Fruit fly (Drosophila melanogaster) whole organism, embryonic: ENCODE results near the gene mthl2.
A peak's percentile ranks its signal among the peaks of the same experiment; 100 is the strongest.

Source experiments
- ATbp ChIP-seq: fragments of 200-800 bp; sonication (Bioruptor generic); optimal IDR thresholded peaks from 2 replicates; lab custom pipeline; 2017; ENCODE audit warnings: missing biosample characterization, mild to moderate bottlenecking, missing genetic modification characterization, missing genetic modification reagents
- Atf3 ChIP-seq: fragments of 200-800 bp; sonication (Bioruptor generic); optimal IDR thresholded peaks from 3 replicates; lab custom pipeline; 2016; ENCODE audit warnings: missing biosample characterization, missing genetic modification characterization
- B-H1 ChIP-seq: fragments of 200-800 bp; sonication (Bioruptor generic); IDR thresholded peaks from 3 replicates; pipeline ENCODE4 v1.3.6; 2022; ENCODE audit warnings: missing biosample characterization, missing genetic modification characterization
- CG10209 ChIP-seq: fragments of 200-800 bp; sonication (Bioruptor generic); optimal IDR thresholded peaks from 3 replicates; lab custom pipeline; 2017; ENCODE audit warnings: missing biosample characterization, mild to moderate bottlenecking, missing genetic modification characterization, missing genetic modification reagents
- CG10431 ChIP-seq: fragments of 200-800 bp; sonication (Bioruptor generic); optimal IDR thresholded peaks from 3 replicates; lab custom pipeline; 2018; ENCODE audit warnings: missing biosample characterization, mild to moderate bottlenecking, missing genetic modification characterization
- CG11695 ChIP-seq: fragments of 200-800 bp; sonication (Bioruptor generic); IDR thresholded peaks from 3 replicates; pipeline ENCODE4 v1.3.6; 2022; ENCODE audit warnings: missing biosample characterization, missing genetic modification characterization
- CG14050 ChIP-seq: fragments of 200-800 bp; sonication (Bioruptor generic); IDR thresholded peaks from 3 replicates; pipeline ENCODE4 v1.3.6; 2022; ENCODE audit warnings: missing biosample characterization, missing genetic modification characterization
- CG15269 ChIP-seq: fragments of 200-800 bp; sonication (Bioruptor generic); optimal IDR thresholded peaks from 2 replicates; lab custom pipeline; 2018; ENCODE audit warnings: missing biosample characterization, mild to moderate bottlenecking, missing genetic modification characterization, moderate library complexity
- CG17186 ChIP-seq: fragments of 200-800 bp; sonication (Bioruptor generic); optimal IDR thresholded peaks from 3 replicates; lab custom pipeline; 2017; ENCODE audit warnings: missing biosample characterization, missing genetic modification reagents, missing genetic modification characterization
- CG17328 ChIP-seq: fragments of 200-800 bp; sonication (Bioruptor generic); IDR thresholded peaks from 2 replicates; pipeline ENCODE4 v1.3.6; 2022; ENCODE audit warnings: missing biosample characterization, missing genetic modification characterization
- CG17359 ChIP-seq: fragments of 200-800 bp; sonication (Bioruptor generic); optimal IDR thresholded peaks from 3 replicates; lab custom pipeline; 2018; ENCODE audit warnings: missing biosample characterization, mild to moderate bottlenecking, missing genetic modification characterization, moderate library complexity
- CG2889 ChIP-seq: fragments of 200-800 bp; sonication (Bioruptor generic); IDR thresholded peaks from 3 replicates; pipeline ENCODE4 v1.3.6; 2022; ENCODE audit warnings: missing biosample characterization, missing genetic modification characterization
- CG3065 ChIP-seq: fragments of 200-800 bp; sonication (Bioruptor generic); optimal IDR thresholded peaks from 2 replicates; lab custom pipeline; 2016; ENCODE audit warnings: missing biosample characterization, missing genetic modification characterization
- CG8944 ChIP-seq: fragments of 200-800 bp; sonication (Bioruptor generic); optimal IDR thresholded peaks from 3 replicates; lab custom pipeline; 2016; ENCODE audit warnings: missing biosample characterization, missing genetic modification characterization
- CG9609 ChIP-seq: fragments of 200-800 bp; sonication (Bioruptor generic); optimal IDR thresholded peaks from 3 replicates; lab custom pipeline; 2016; ENCODE audit warnings: missing biosample characterization, missing genetic modification characterization
- Camta ChIP-seq: fragments of 200-800 bp; sonication (Bioruptor generic); optimal IDR thresholded peaks from 2 replicates; lab custom pipeline; 2016; ENCODE audit warnings: missing biosample characterization, missing genetic modification characterization
- E2f1 ChIP-seq: fragments of 200-800 bp; sonication (Bioruptor generic); IDR thresholded peaks from 2 replicates; pipeline ENCODE4 v1.3.6; 2022; ENCODE audit warnings: missing biosample characterization, missing genetic modification characterization
- Gsc ChIP-seq: fragments of 200-800 bp; sonication (Bioruptor generic); IDR thresholded peaks from 2 replicates; pipeline ENCODE4 v1.3.6; 2022; ENCODE audit warnings: missing biosample characterization, missing genetic modification characterization
- H15 ChIP-seq: fragments of 200-800 bp; sonication (Bioruptor generic); IDR thresholded peaks from 3 replicates; pipeline ENCODE4 v1.3.6; 2022; ENCODE audit warnings: missing biosample characterization, missing genetic modification characterization
- Hr39 ChIP-seq: fragments of >200 bp; optimal IDR thresholded peaks from 2 replicates; lab custom pipeline; 2017
- Hr51 ChIP-seq, 2 experiments: fragments of 200-800 bp; sonication (Bioruptor generic); optimal IDR thresholded peaks; 2 replicates in 1 of 2; 3 replicates in 1 of 2; lab custom pipeline; 2016 to 2018; ENCODE audit warnings: missing biosample characterization in 2 of 2, missing genetic modification characterization in 2 of 2, mild to moderate bottlenecking in 1 of 2, moderate library complexity in 1 of 2
- Hsf ChIP-seq: fragments of 200-800 bp; sonication (Bioruptor generic); optimal IDR thresholded peaks from 3 replicates; lab custom pipeline; 2016; ENCODE audit warnings: missing biosample characterization, missing genetic modification characterization
- MTF-1 ChIP-seq: fragments of 200-800 bp; sonication (Bioruptor generic); optimal IDR thresholded peaks from 2 replicates; lab custom pipeline; 2018; ENCODE audit warnings: missing biosample characterization, mild to moderate bottlenecking, missing genetic modification characterization, borderline replicate concordance
- NK7.1 ChIP-seq: fragments of 200-800 bp; sonication (Bioruptor generic); optimal IDR thresholded peaks from 3 replicates; lab custom pipeline; 2016; ENCODE audit warnings: missing biosample characterization, missing genetic modification characterization
- Oli ChIP-seq: fragments of 200-800 bp; sonication (Bioruptor generic); optimal IDR thresholded peaks from 2 replicates; lab custom pipeline; 2018; ENCODE audit warnings: missing biosample characterization, mild to moderate bottlenecking, missing genetic modification characterization, moderate library complexity
- PHDP ChIP-seq: fragments of 200-800 bp; sonication (Bioruptor generic); optimal IDR thresholded peaks from 3 replicates; lab custom pipeline; 2018; ENCODE audit warnings: missing biosample characterization, mild to moderate bottlenecking, missing genetic modification characterization, moderate library complexity
- Spps ChIP-seq: fragments of 200-800 bp; sonication (Bioruptor generic); optimal IDR thresholded peaks from 2 replicates; lab custom pipeline; 2018; ENCODE audit warnings: missing biosample characterization, mild to moderate bottlenecking, missing genetic modification characterization
- bab2 ChIP-seq: fragments of 200-800 bp; sonication (Bioruptor generic); optimal IDR thresholded peaks from 2 replicates; lab custom pipeline; 2016; ENCODE audit warnings: missing biosample characterization, missing genetic modification characterization
- bsh ChIP-seq, 2 experiments: fragments of 200-800 bp; sonication (Bioruptor generic); optimal IDR thresholded peaks; 2 replicates each; lab custom pipeline; 2017 to 2018; ENCODE audit warnings: mild to moderate bottlenecking in 2 of 2, missing biosample characterization in 2 of 2, missing genetic modification characterization in 2 of 2, moderate library complexity in 1 of 2
- chn ChIP-seq: fragments of 200-800 bp; sonication (Bioruptor generic); optimal IDR thresholded peaks from 2 replicates; lab custom pipeline; 2016; ENCODE audit warnings: missing biosample characterization, missing genetic modification characterization
- ci ChIP-seq: fragments of 200-800 bp; sonication (Bioruptor generic); IDR thresholded peaks from 3 replicates; pipeline ENCODE4 v1.3.6; 2022; ENCODE audit warnings: missing biosample characterization, missing genetic modification characterization
- emc ChIP-seq: fragments of 200-800 bp; sonication (Bioruptor generic); optimal IDR thresholded peaks from 2 replicates; lab custom pipeline; 2016; ENCODE audit warnings: missing biosample characterization, missing genetic modification characterization
- eyg ChIP-seq: fragments of 200-800 bp; sonication (Bioruptor generic); optimal IDR thresholded peaks from 3 replicates; lab custom pipeline; 2016; ENCODE audit warnings: missing biosample characterization, missing genetic modification characterization
- gcm ChIP-seq: fragments of 200-800 bp; sonication (Bioruptor generic); optimal IDR thresholded peaks from 2 replicates; lab custom pipeline; 2019; ENCODE audit warnings: missing biosample characterization, mild to moderate bottlenecking, missing genetic modification characterization, moderate library complexity
- grn ChIP-seq: fragments of 200-800 bp; sonication (Bioruptor generic); optimal IDR thresholded peaks from 3 replicates; lab custom pipeline; 2017; ENCODE audit warnings: missing biosample characterization, missing genetic modification characterization
- gsb-n ChIP-seq: fragments of 200-800 bp; sonication (Bioruptor generic); optimal IDR thresholded peaks from 3 replicates; lab custom pipeline; 2018; ENCODE audit warnings: missing biosample characterization, mild to moderate bottlenecking, missing genetic modification characterization
- hth ChIP-seq: fragments of >200 bp; optimal IDR thresholded peaks from 2 replicates; lab custom pipeline; 2017; ENCODE audit warnings: inconsistent platforms
- kah ChIP-seq: fragments of 200-800 bp; sonication (Bioruptor generic); optimal IDR thresholded peaks from 2 replicates; lab custom pipeline; 2018; ENCODE audit warnings: missing biosample characterization, mild to moderate bottlenecking, missing genetic modification characterization
- kni ChIP-seq: fragments of 200-800 bp; sonication (Bioruptor generic); optimal IDR thresholded peaks from 3 replicates; lab custom pipeline; 2017; ENCODE audit warnings: mild to moderate bottlenecking, missing biosample characterization, missing genetic modification reagents, missing genetic modification characterization
- nau ChIP-seq: fragments of 200-800 bp; sonication (Bioruptor generic); optimal IDR thresholded peaks from 3 replicates; lab custom pipeline; 2017; ENCODE audit warnings: missing biosample characterization, mild to moderate bottlenecking, missing genetic modification characterization, missing genetic modification reagents
- oc ChIP-seq: fragments of 200-800 bp; sonication (Bioruptor generic); optimal IDR thresholded peaks from 2 replicates; lab custom pipeline; 2018; ENCODE audit warnings: missing biosample characterization, mild to moderate bottlenecking, missing genetic modification characterization, moderate library complexity
- pan ChIP-seq, 4 experiments: fragments of >200 bp in 3 of 4; fragments of 200-800 bp in 1 of 4; sonication (Bioruptor generic) in 1 of 4; optimal IDR thresholded peaks in 3 of 4; IDR thresholded peaks in 1 of 4; 2 replicates each; pipeline versions ENCODE4 v1.3.6 to Lab custom; 2017 to 2022; ENCODE audit warnings: missing biosample characterization in 2 of 4, missing genetic modification characterization in 2 of 4, mixed read lengths in 1 of 4
- psq ChIP-seq: fragments of 200-800 bp; sonication (Bioruptor generic); optimal IDR thresholded peaks from 2 replicates; lab custom pipeline; 2017; ENCODE audit warnings: missing biosample characterization, missing genetic modification characterization
- pzg ChIP-seq: fragments of 200-800 bp; sonication (Bioruptor generic); optimal IDR thresholded peaks from 3 replicates; lab custom pipeline; 2018; ENCODE audit warnings: missing biosample characterization, mild to moderate bottlenecking, missing genetic modification characterization, moderate library complexity
- ranshi ChIP-seq: fragments of 200-800 bp; sonication (Bioruptor generic); IDR thresholded peaks from 2 replicates; pipeline ENCODE4 v1.3.6; 2022; ENCODE audit warnings: missing biosample characterization, missing genetic modification characterization
- shn ChIP-seq: fragments of 200-800 bp; sonication (Bioruptor generic); optimal IDR thresholded peaks from 3 replicates; lab custom pipeline; 2016; ENCODE audit warnings: missing biosample characterization, missing genetic modification characterization
- tgo ChIP-seq: fragments of 200-800 bp; sonication (Bioruptor generic); IDR thresholded peaks from 3 replicates; pipeline ENCODE4 v1.3.6; 2022; ENCODE audit warnings: missing biosample characterization, missing genetic modification characterization
- wek ChIP-seq: fragments of 200-800 bp; sonication (Bioruptor generic); optimal IDR thresholded peaks from 3 replicates; lab custom pipeline; 2018; ENCODE audit warnings: missing biosample characterization, mild to moderate bottlenecking, missing genetic modification characterization, moderate library complexity

mthl2 gene

dm6 chr3L:5577250-5578138 is 27.1 kb upstream of the mthl2 start, which contains the start of gene Msr-110 (continued):
- TF ChIP-seq MTF-1 (GFP tag; lab: Kevin White, UChicago) = peak; percentile 56
- TF ChIP-seq CG15269 (tag; lab: Kevin White, UChicago) = peak; percentile 95
- TF ChIP-seq gsb-n (tag; lab: Kevin White, UChicago) = peak; percentile 77
- TF ChIP-seq CG17359 = peak; percentile 94
- TF ChIP-seq bab2 (GFP tag; lab: Kevin White, UChicago) = peak; percentile 84
- peak; percentile 84 for TF ChIP-seq nau
- peak; percentile 92 for TF ChIP-seq tgo (GFP tag; lab: Robert Waterston, UW)
- TF ChIP-seq ATbp (GFP tag; lab: Kevin White, UChicago) = peak; percentile 87
- TF ChIP-seq kni (GFP tag; lab: Kevin White, UChicago) = peak; percentile 60
- TF ChIP-seq CG2889 (GFP tag; lab: Robert Waterston, UW) = peak; percentile 64
- TF ChIP-seq gcm (GFP tag; lab: Kevin White, UChicago) = peak; percentile 76
- peak; percentile 86 for TF ChIP-seq CG10209 (GFP tag; lab: Kevin White, UChicago)
- peak; percentile 94 for TF ChIP-seq oc
- peak; percentile 80 to 93 for TF ChIP-seq Hr51 (GFP tag; optimal IDR thresholded peaks at IDR 0.05; lab: Kevin White, UChicago)
- TF ChIP-seq NK7.1 (GFP tag; lab: Kevin White, UChicago) = peak; percentile 53
- peak; percentile 80 for TF ChIP-seq Hsf (GFP tag; lab: Kevin White, UChicago)
- peak; percentile 64 for TF ChIP-seq Gsc (GFP tag; lab: Robert Waterston, UW)
- TF ChIP-seq E2f1 (GFP tag; lab: Robert Waterston, UW) = peak; percentile 75
- peak; percentile 13 for TF ChIP-seq CG17186 (GFP tag; lab: Kevin White, UChicago)
- TF ChIP-seq bsh (GFP tag; optimal IDR thresholded peaks at IDR 0.05; lab: Kevin White, UChicago) = peak; percentile 87 to 96
- TF ChIP-seq pan (optimal IDR thresholded peaks at IDR 0.05; lab: Kevin White, UChicago) = no peak
- peak in 1 of 2 experiments; percentile 90 for TF ChIP-seq pan (GFP tag; optimal IDR thresholded peaks at IDR 0.05 in 1 of 2, IDR thresholded peaks at IDR 0.05 in 1 of 2)
- TF ChIP-seq shn (GFP tag; lab: Kevin White, UChicago) = peak; percentile 79
- peak; percentile 47 for TF ChIP-seq Spps (tag; lab: Kevin White, UChicago)
- TF ChIP-seq H15 (GFP tag; lab: Robert Waterston, UW) = peak; percentile 84
- peak; percentile 48 for TF ChIP-seq Camta (GFP tag; lab: Kevin White, UChicago)
- peak; percentile 69 for TF ChIP-seq eyg
- peak; percentile 61 for TF ChIP-seq wek
- TF ChIP-seq grn (GFP tag; lab: Kevin White, UChicago) = peak; percentile 13
- TF ChIP-seq CG9609 = peak; percentile 66
- peak; percentile 54 for TF ChIP-seq CG10431 (GFP tag; lab: Kevin White, UChicago)
- peak; percentile 73 for TF ChIP-seq CG17328 (GFP tag; lab: Robert Waterston, UW)
- no peak for TF ChIP-seq pzg (GFP tag; lab: Kevin White, UChicago)
- peak; percentile 74 for TF ChIP-seq Atf3 (GFP tag; lab: Kevin White, UChicago)
- peak; percentile 90 for TF ChIP-seq CG11695
- peak; percentile 70 for TF ChIP-seq kah
- TF ChIP-seq CG3065 (GFP tag; lab: Kevin White, UChicago) = peak; percentile 6
- TF ChIP-seq hth (lab: Kevin White, UChicago) = no peak
- peak; percentile 78; the same call in 2 of the 3 replicates for TF ChIP-seq CG14050 (GFP tag; lab: Robert Waterston, UW)
- peak; percentile 90 for TF ChIP-seq ranshi (GFP tag; lab: Robert Waterston, UW)
- peak; percentile 68 for TF ChIP-seq emc (GFP tag; lab: Kevin White, UChicago)
- TF ChIP-seq chn (GFP tag; lab: Kevin White, UChicago) = peak; percentile 53
- TF ChIP-seq CG8944 (GFP tag; lab: Kevin White, UChicago) = peak; percentile 64
- peak; percentile 93 for TF ChIP-seq Oli (tag; lab: Kevin White, UChicago)
- TF ChIP-seq B-H1 = peak; percentile 74; the same call in 2 of the 3 replicates
- peak; percentile 59 for TF ChIP-seq psq (GFP tag; lab: Kevin White, UChicago)
- TF ChIP-seq Hr39 (lab: Kevin White, UChicago) = no peak
- peak; percentile 91 for TF ChIP-seq PHDP (tag; lab: Kevin White, UChicago)
- peak; percentile 90 for TF ChIP-seq ci (GFP tag; lab: Robert Waterston, UW)
